Worm (Caenorhabditis elegans): ENCODE results near the gene twk-9.

DNA sequence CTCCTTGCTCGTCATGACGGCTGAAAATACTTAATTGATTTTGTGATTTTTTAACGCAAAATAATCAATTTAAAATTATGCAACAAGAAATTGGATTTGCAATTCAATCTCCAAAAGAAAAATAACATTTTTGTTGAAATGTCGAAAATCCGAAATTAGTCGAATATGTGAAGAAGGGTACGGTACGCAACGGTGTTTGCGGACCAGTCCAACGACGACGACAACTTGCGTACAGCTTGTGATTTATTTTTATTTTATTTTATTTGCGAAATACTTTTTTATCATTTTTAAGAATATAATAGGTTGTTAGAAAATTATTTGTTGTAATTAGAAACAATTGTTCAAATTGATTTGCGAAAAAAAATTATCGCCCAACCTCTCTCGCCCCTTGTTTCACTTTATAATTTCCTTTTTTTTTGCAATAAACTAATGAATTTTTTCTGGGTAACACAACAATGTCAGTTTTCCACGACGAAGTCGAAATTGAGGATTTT is 13.8 kb downstream of the twk-9 start, which contains the start of the genes dcaf-1 and dph-3:
- no peak for TF ChIP-seq ztf-23 (GFP tag; IDR thresholded peaks at IDR 0.05)
- no peak for TF ChIP-seq ztf-29 (GFP tag; IDR thresholded peaks at IDR 0.05)
- TF ChIP-seq ref-1 (GFP tag; conservative IDR thresholded peaks at IDR 0.05): no peak
- no peak for TF ChIP-seq cog-1 (tag; optimal IDR thresholded peaks at IDR 0.05)
- TF ChIP-seq tab-1 (GFP tag; IDR thresholded peaks at IDR 0.05): no peak
- TF ChIP-seq flt-1 (GFP tag; IDR thresholded peaks at IDR 0.05): no peak

Data from whole organism, midembryonic.